Worm (Caenorhabditis elegans): ENCODE data around the gene yju-2.

Gene yju-2

DNA sequence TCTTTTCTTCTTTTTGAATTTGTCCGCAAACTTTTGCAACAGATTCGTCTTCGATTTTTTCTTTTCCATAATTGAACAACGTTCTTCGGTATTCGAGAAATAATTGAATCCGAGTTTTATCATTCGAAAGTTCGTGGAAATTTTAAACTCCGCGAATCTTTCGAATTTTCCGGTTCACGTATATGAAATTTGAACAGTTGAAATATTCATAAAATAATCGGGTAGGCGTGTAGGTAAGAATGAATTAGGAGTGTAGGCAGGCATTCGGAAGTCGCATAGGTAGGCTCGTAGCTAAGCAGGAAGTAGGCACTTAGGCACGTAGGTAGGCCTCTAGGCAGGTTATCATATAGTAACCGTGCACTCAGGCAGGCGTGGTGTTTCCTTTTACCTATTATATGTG is 46.0 kb upstream of the yju-2 start, which contains the start of gene B0280.11:
B0280.11 (minus strand) TSS at position 101 of the 400 bp plus-strand sequence.
- no peak for TF ChIP-seq efl-1 (optimal IDR thresholded peaks at IDR 0.05)
- peak in 1 of 2 experiments; percentile 39 for TF ChIP-seq efl-1 (GFP tag; optimal IDR thresholded peaks at IDR 0.05 in 1 of 2)
- TF ChIP-seq pag-3 (tag; optimal IDR thresholded peaks at IDR 0.05; ENCODE audit: borderline replicate concordance, insufficient read depth), result no peak
- no peak for TF ChIP-seq sptf-1 (tag; optimal IDR thresholded peaks at IDR 0.05)

DNA sequence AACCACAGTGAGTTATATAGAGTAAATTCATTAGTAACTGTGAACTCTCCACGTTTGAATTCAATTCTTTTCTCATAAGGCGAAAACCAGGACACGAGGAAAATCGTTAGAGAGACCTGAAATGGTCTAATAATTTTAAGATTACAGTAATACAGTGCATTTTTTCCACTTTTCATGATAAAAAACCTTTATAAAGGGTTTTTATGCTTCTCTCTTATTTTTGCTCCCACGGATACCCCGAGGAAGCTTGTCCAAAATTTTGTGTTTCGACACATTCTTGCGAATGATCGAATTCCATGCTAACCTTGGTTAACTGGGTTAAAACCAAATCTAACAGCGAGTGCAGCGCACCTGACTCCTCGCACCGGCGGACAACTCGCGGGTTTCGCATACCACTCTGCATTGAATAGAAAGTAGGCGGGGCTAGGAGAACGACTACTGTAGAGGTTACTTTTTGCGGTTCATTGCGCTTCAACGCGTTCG is 43.9 kb upstream of the yju-2 start:
- TF ChIP-seq tlp-1 (tag; optimal IDR thresholded peaks at IDR 0.05), result no peak
- no peak for TF ChIP-seq nhr-77 (tag; optimal IDR thresholded peaks at IDR 0.05)
- no peak for TF ChIP-seq lin-39 (tag; optimal IDR thresholded peaks at IDR 0.05)
- TF ChIP-seq nhr-90 (tag; optimal IDR thresholded peaks at IDR 0.05; ENCODE audit: poor library complexity), result peak; percentile 83
- TF ChIP-seq ceh-88 (GFP tag; IDR thresholded peaks at IDR 0.05), result peak; percentile 41; the same call in 1 of the 2 replicates
- TF ChIP-seq jun-1 (tag; optimal IDR thresholded peaks at IDR 0.05), result no peak
- no peak for TF ChIP-seq ztf-11 (tag; optimal IDR thresholded peaks at IDR 0.05)
- TF ChIP-seq isw-1 (GFP tag; IDR thresholded peaks at IDR 0.05), result no peak
- no peak for TF ChIP-seq C04F5.9 (tag; optimal IDR thresholded peaks at IDR 0.05)
- no peak for TF ChIP-seq nhr-28 (tag; optimal IDR thresholded peaks at IDR 0.05)
- TF ChIP-seq lin-14 (GFP tag; optimal IDR thresholded peaks at IDR 0.05), result peak; percentile 44
- TF ChIP-seq rnt-1 (tag; optimal IDR thresholded peaks at IDR 0.05), result peak; percentile 66
- TF ChIP-seq nhr-237 (tag; optimal IDR thresholded peaks at IDR 0.05), result no peak
- TF ChIP-seq grh-1 (GFP tag; IDR thresholded peaks at IDR 0.05), result peak; percentile 67
- TF ChIP-seq ceh-82 (tag; optimal IDR thresholded peaks at IDR 0.05), result peak in 2 of 3 experiments; percentile 0 to 18
- peak; percentile 94 for TF ChIP-seq nhr-85 (tag)
- TF ChIP-seq ama-1 (optimal IDR thresholded peaks at IDR 0.05), result peak; percentile 43
- TF ChIP-seq xbp-1 (tag; optimal IDR thresholded peaks at IDR 0.05), result peak; percentile 23
- TF ChIP-seq skn-1 (tag; optimal IDR thresholded peaks at IDR 0.05), result no peak
- no peak for TF ChIP-seq sup-37 (GFP tag; optimal IDR thresholded peaks at IDR 0.05)
- TF ChIP-seq zag-1 (tag; optimal IDR thresholded peaks at IDR 0.05), result no peak
- peak; percentile 28 to 43 for TF ChIP-seq efl-1 (optimal IDR thresholded peaks at IDR 0.05)
- TF ChIP-seq efl-1 (GFP tag; optimal IDR thresholded peaks at IDR 0.05 in 1 of 2), result peak in 1 of 2 experiments; percentile 62
- no peak for TF ChIP-seq C16A3.4 (tag; optimal IDR thresholded peaks at IDR 0.05)
- TF ChIP-seq nhr-11 (tag; optimal IDR thresholded peaks at IDR 0.05), result no peak
- TF ChIP-seq nhr-19 (GFP tag; conservative IDR thresholded peaks at IDR 0.05), result peak; percentile 79
- peak; percentile 70 for TF ChIP-seq nhr-47 (tag; optimal IDR thresholded peaks at IDR 0.05)
- TF ChIP-seq aha-1 (tag; optimal IDR thresholded peaks at IDR 0.05), result no peak
- TF ChIP-seq nhr-20 (tag; optimal IDR thresholded peaks at IDR 0.05), result peak; percentile 57
- TF ChIP-seq unc-62 (GFP tag; optimal IDR thresholded peaks at IDR 0.05), result no peak
- peak; percentile 75 for TF ChIP-seq nhr-71 (tag; optimal IDR thresholded peaks at IDR 0.05)
- no peak for TF ChIP-seq fkh-8 (tag; optimal IDR thresholded peaks at IDR 0.05)
- TF ChIP-seq swsn-7 (tag; optimal IDR thresholded peaks at IDR 0.05), result peak; percentile 39
- peak; percentile 66 for TF ChIP-seq snu-23 (GFP tag; optimal IDR thresholded peaks at IDR 0.05)
- peak; percentile 46 for TF ChIP-seq elt-2 (tag; optimal IDR thresholded peaks at IDR 0.05)
- TF ChIP-seq aly-2 (tag; optimal IDR thresholded peaks at IDR 0.05), result no peak
- peak; percentile 1 to 42 for TF ChIP-seq lin-35 (GFP tag; optimal IDR thresholded peaks at IDR 0.05)
- TF ChIP-seq lsy-2 (tag; optimal IDR thresholded peaks at IDR 0.05), result peak in 1 of 2 experiments; percentile 41
- peak; percentile 97 for TF ChIP-seq snpc-4 (tag; optimal IDR thresholded peaks at IDR 0.05)
- TF ChIP-seq lin-15B (tag; optimal IDR thresholded peaks at IDR 0.05), result no peak

DNA sequence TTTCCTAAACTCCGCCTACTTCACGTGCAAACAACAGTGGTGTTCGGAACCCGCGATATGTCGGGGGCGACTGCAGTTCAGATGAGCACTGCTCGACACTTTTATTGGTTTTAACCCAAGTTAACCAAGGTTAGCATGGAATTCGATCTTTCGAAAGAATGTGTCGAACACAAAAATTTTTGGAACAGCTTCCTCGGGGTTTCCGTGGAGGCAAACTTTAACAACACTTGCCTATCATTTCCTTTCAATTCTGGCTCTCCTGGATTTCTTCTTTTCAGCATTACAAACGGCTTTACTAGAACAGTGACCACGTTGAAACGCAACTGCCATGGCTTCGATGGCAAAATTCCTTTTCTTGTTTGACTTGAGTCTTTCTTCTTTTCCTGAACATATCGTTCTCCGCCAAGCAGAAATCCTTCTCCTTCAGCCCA is 42.8 kb upstream of the yju-2 start:
- TF ChIP-seq unc-130 (tag; optimal IDR thresholded peaks at IDR 0.05) (no peak), snu-23 (GFP tag; optimal IDR thresholded peaks at IDR 0.05) (peak; percentile 32), hlh-4 (tag; optimal IDR thresholded peaks at IDR 0.05) (no peak), skn-1 (tag; optimal IDR thresholded peaks at IDR 0.05) (no peak), nhr-12 (tag; optimal IDR thresholded peaks at IDR 0.05) (no peak), nhr-20 (tag; optimal IDR thresholded peaks at IDR 0.05) (peak; percentile 42), vab-15 (tag; optimal IDR thresholded peaks at IDR 0.05) (no peak), fkh-4 (tag; optimal IDR thresholded peaks at IDR 0.05; ENCODE audit: borderline replicate concordance) (no peak), unc-62 (GFP tag; optimal IDR thresholded peaks at IDR 0.05) (no peak), snpc-4 (tag; optimal IDR thresholded peaks at IDR 0.05) (peak; percentile 97), nhr-28 (tag; optimal IDR thresholded peaks at IDR 0.05) (no peak), efl-3 (GFP tag; optimal IDR thresholded peaks at IDR 0.05) (no peak), ets-5 (GFP tag; IDR thresholded peaks at IDR 0.05) (no peak), mep-1 (tag; optimal IDR thresholded peaks at IDR 0.05) (no peak), tlp-1 (tag; optimal IDR thresholded peaks at IDR 0.05) (no peak), nhr-84 (tag; optimal IDR thresholded peaks at IDR 0.05) (no peak), ama-1 (optimal IDR thresholded peaks at IDR 0.05) (peak; percentile 92), egl-27 (tag; optimal IDR thresholded peaks at IDR 0.05) (no peak)
